Worm (Caenorhabditis elegans): ENCODE data around the gene nlp-82.

DNA sequence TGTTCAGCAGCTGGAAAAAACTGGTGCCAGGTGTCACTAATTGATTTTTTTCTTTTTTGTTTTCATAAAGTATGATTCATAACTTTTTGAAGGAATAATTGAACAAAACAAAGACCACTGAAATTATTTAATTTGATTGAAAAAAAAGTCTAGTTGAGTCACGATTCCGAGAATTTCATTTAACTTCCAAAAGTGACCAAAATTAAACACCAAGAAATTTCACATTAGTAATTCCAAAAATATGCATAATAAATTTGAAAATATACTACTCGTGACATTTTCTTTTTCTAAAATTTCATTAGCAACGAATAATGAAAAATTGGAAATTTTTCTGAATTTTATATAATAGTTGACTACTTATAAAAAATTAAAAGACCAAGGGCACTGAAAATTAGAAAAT lies 28.0 kb upstream of the nlp-82 start:
- no peak for TF ChIP-seq pha-4 (tag; optimal IDR thresholded peaks at IDR 0.05)
- no peak for TF ChIP-seq nhr-77 (tag; optimal IDR thresholded peaks at IDR 0.05)
- no peak for TF ChIP-seq unc-62 (GFP tag; optimal IDR thresholded peaks at IDR 0.05)
- no peak for TF ChIP-seq ama-1 (optimal IDR thresholded peaks at IDR 0.05)
- TF ChIP-seq nhr-76 (tag; optimal IDR thresholded peaks at IDR 0.05): no peak
- TF ChIP-seq lin-15B (tag; optimal IDR thresholded peaks at IDR 0.05): no peak
- no peak for TF ChIP-seq ztf-11 (tag; optimal IDR thresholded peaks at IDR 0.05)
